Worm (Caenorhabditis elegans) whole organism, L4 larva: ENCODE measurements around the gene nuo-4.

Experiments used
- F10B5.3 ChIP-seq: sonication (generic microtip); optimal IDR thresholded peaks from 2 replicates; lab custom pipeline; 2016; ENCODE audit warnings: mild to moderate bottlenecking, missing genetic modification characterization, missing compliant biosample characterization
- R02D3.7 ChIP-seq: fragments of 150-350 bp; sonication (generic microtip); optimal IDR thresholded peaks from 3 replicates; lab custom pipeline; 2014; ENCODE audit warnings: missing biosample characterization, missing genetic modification characterization
- T20F7.1 ChIP-seq: fragments of 200-800 bp; sonication (Bioruptor generic); optimal IDR thresholded peaks from 2 replicates; lab custom pipeline; 2018; ENCODE audit warnings: mild to moderate bottlenecking, missing genetic modification characterization, missing compliant biosample characterization
- T26A8.4 ChIP-seq: fragments of 200-800 bp; sonication (Bioruptor generic); IDR thresholded peaks from 2 replicates; pipeline ENCODE4 v1.3.6; 2022; ENCODE audit warnings: missing genetic modification characterization, missing compliant biosample characterization
- Y75B8A.6 ChIP-seq: fragments of 200-800 bp; sonication (Bioruptor generic); IDR thresholded peaks from 2 replicates; pipeline ENCODE4 v1.3.6; 2022; ENCODE audit warnings: missing genetic modification reagents, missing genetic modification characterization, missing compliant biosample characterization
- ZK337.2 ChIP-seq: fragments of 200-800 bp; sonication (Bioruptor generic); IDR thresholded peaks from 2 replicates; pipeline ENCODE4 v1.3.6; 2022; ENCODE audit warnings: missing genetic modification reagents, missing genetic modification characterization, missing compliant biosample characterization
- aha-1 ChIP-seq: fragments of 150-350 bp; peaks from one replicate; lab custom pipeline; 2014; ENCODE audit warnings: missing biosample characterization, missing genetic modification characterization
- aly-2 ChIP-seq: sonication (generic microtip); optimal IDR thresholded peaks from 2 replicates; lab custom pipeline; 2018; ENCODE audit warnings: missing biosample characterization, missing genetic modification characterization
- ama-1 ChIP-seq: fragments of 150-350 bp; optimal IDR thresholded peaks from 2 replicates; lab custom pipeline; 2014; ENCODE audit warnings: inconsistent platforms, mixed read lengths
- attf-4 ChIP-seq: sonication (generic microtip); optimal IDR thresholded peaks from 3 replicates; lab custom pipeline; 2017; ENCODE audit warnings: missing biosample characterization, missing genetic modification characterization
- ceh-20 ChIP-seq: fragments of 200-800 bp; sonication (Bioruptor generic); IDR thresholded peaks from 2 replicates; pipeline ENCODE4 v1.3.6; 2022; ENCODE audit warnings: missing genetic modification reagents, missing genetic modification characterization, missing compliant biosample characterization
- ceh-44 ChIP-seq: fragments of 200-800 bp; sonication (Bioruptor generic); IDR thresholded peaks from 2 replicates; pipeline ENCODE4 v1.3.6; 2022; ENCODE audit warnings: missing genetic modification reagents, missing genetic modification characterization, missing compliant biosample characterization
- cey-2 ChIP-seq: sonication (generic microtip); optimal IDR thresholded peaks from 3 replicates; lab custom pipeline; 2017; ENCODE audit warnings: missing genetic modification characterization, mild to moderate bottlenecking, missing compliant biosample characterization, antibody characterized with exemption, borderline replicate concordance; ENCODE audit not compliant: insufficient read depth
- ctbp-1 ChIP-seq: fragments of 200-800 bp; sonication (Bioruptor generic); IDR thresholded peaks from 2 replicates; pipeline ENCODE4 v1.3.6; 2022; ENCODE audit warnings: missing genetic modification reagents, missing genetic modification characterization, missing compliant biosample characterization
- daf-16 ChIP-seq, 3 experiments: sonication (generic microtip); optimal IDR thresholded peaks; 2 replicates each; lab custom pipeline; 2016 to 2017; ENCODE audit warnings: missing genetic modification characterization in 3 of 3, missing genetic modification reagents in 3 of 3, mild to moderate bottlenecking in 2 of 3, missing compliant biosample characterization in 2 of 3, missing biosample characterization in 1 of 3, moderate library complexity in 1 of 3
- dmd-6 ChIP-seq: fragments of 200-800 bp; sonication (Bioruptor generic); IDR thresholded peaks from 2 replicates; pipeline ENCODE4 v1.3.6; 2022; ENCODE audit warnings: missing genetic modification reagents, missing genetic modification characterization, missing compliant biosample characterization
- dmd-9 ChIP-seq: fragments of 200-800 bp; sonication (Bioruptor generic); IDR thresholded peaks from 2 replicates; pipeline ENCODE4 v1.3.6; 2022; ENCODE audit warnings: missing genetic modification reagents, missing genetic modification characterization, missing compliant biosample characterization
- egl-43 ChIP-seq: fragments of 200-800 bp; sonication (Bioruptor generic); IDR thresholded peaks from 2 replicates; pipeline ENCODE4 v1.3.6; 2022; ENCODE audit warnings: missing genetic modification reagents, missing genetic modification characterization, missing compliant biosample characterization
- fkh-10 ChIP-seq: fragments of 150-350 bp; optimal IDR thresholded peaks from 2 replicates; lab custom pipeline; 2014; ENCODE audit warnings: missing biosample characterization, missing genetic modification reagents, missing genetic modification characterization
- hif-1 ChIP-seq, 2 experiments: sonication (generic microtip); optimal IDR thresholded peaks; 2 replicates each; lab custom pipeline; 2016 to 2017; ENCODE audit warnings: missing compliant biosample characterization in 2 of 2, missing genetic modification characterization in 2 of 2, missing genetic modification reagents in 2 of 2, missing genotype in 2 of 2, mild to moderate bottlenecking in 1 of 2
- hlh-11 ChIP-seq: fragments of 200-800 bp; sonication (Bioruptor generic); optimal IDR thresholded peaks from 2 replicates; lab custom pipeline; 2018; ENCODE audit warnings: mild to moderate bottlenecking, missing genetic modification characterization, missing compliant biosample characterization
- hlh-30 ChIP-seq: sonication (generic microtip); optimal IDR thresholded peaks from 2 replicates; lab custom pipeline; 2017; ENCODE audit warnings: antibody characterized with exemption, mild to moderate bottlenecking, missing genetic modification characterization, missing compliant biosample characterization; ENCODE audit not compliant: insufficient read depth
- jun-1 ChIP-seq: fragments of 150-350 bp; optimal IDR thresholded peaks from 2 replicates; lab custom pipeline; 2014; ENCODE audit warnings: missing biosample characterization, missing genetic modification reagents, missing genetic modification characterization
- lin-13 ChIP-seq: fragments of 150-350 bp; optimal IDR thresholded peaks from 2 replicates; lab custom pipeline; 2014; ENCODE audit warnings: missing biosample characterization, missing genetic modification reagents, missing genetic modification characterization
- lin-29 ChIP-seq: fragments of 200-800 bp; sonication (Bioruptor generic); IDR thresholded peaks from 2 replicates; pipeline ENCODE4 v1.3.6; 2022; ENCODE audit warnings: missing genetic modification reagents, missing genetic modification characterization, missing compliant biosample characterization
- lin-39 ChIP-seq: fragments of 150-350 bp; optimal IDR thresholded peaks from 2 replicates; lab custom pipeline; 2014; ENCODE audit warnings: missing biosample characterization, missing genetic modification reagents, missing genetic modification characterization
- lir-3 ChIP-seq: sonication (generic microtip); optimal IDR thresholded peaks from 2 replicates; lab custom pipeline; 2016; ENCODE audit warnings: mild to moderate bottlenecking, missing genetic modification characterization, missing compliant biosample characterization
- madf-5 ChIP-seq, 2 experiments: fragments of 200-800 bp; sonication (Bioruptor generic); IDR thresholded peaks; 2 replicates each; pipeline ENCODE4 v1.3.6; 2022; ENCODE audit warnings: missing compliant biosample characterization in 2 of 2, missing genetic modification characterization in 2 of 2
- mdt-29 ChIP-seq: fragments of 200-800 bp; sonication (Bioruptor generic); IDR thresholded peaks from 2 replicates; pipeline ENCODE4 v1.3.6; 2022; ENCODE audit warnings: missing genetic modification reagents, missing genetic modification characterization, missing compliant biosample characterization
- mxl-2 ChIP-seq: fragments of 200-800 bp; sonication (Bioruptor generic); conservative IDR thresholded peaks from 2 replicates; pipeline ENCODE4 v1.3.6; 2022; ENCODE audit warnings: missing genetic modification reagents, missing genetic modification characterization, missing compliant biosample characterization
- nhr-10 ChIP-seq: fragments of 150-350 bp; optimal IDR thresholded peaks from 2 replicates; lab custom pipeline; 2014; ENCODE audit warnings: missing biosample characterization, missing genetic modification characterization
- nhr-102 ChIP-seq: sonication (generic microtip); optimal IDR thresholded peaks from 2 replicates; lab custom pipeline; 2016; ENCODE audit warnings: mild to moderate bottlenecking, missing genetic modification characterization, moderate library complexity, missing compliant biosample characterization
- nhr-11 ChIP-seq: fragments of 150-350 bp; optimal IDR thresholded peaks from 2 replicates; lab custom pipeline; 2014; ENCODE audit warnings: missing biosample characterization, missing genetic modification characterization
- nhr-111 ChIP-seq: fragments of 200-800 bp; sonication (Bioruptor generic); optimal IDR thresholded peaks from 2 replicates; lab custom pipeline; 2018; ENCODE audit warnings: mild to moderate bottlenecking, missing genetic modification characterization, missing compliant biosample characterization
- nhr-41 ChIP-seq: fragments of 200-800 bp; sonication (Bioruptor generic); IDR thresholded peaks from 2 replicates; pipeline ENCODE4 v1.3.6; 2022; ENCODE audit warnings: missing genetic modification reagents, missing genetic modification characterization, missing compliant biosample characterization
- nhr-42 ChIP-seq: fragments of 200-800 bp; sonication (Bioruptor generic); IDR thresholded peaks from 2 replicates; pipeline ENCODE4 v1.3.6; 2022; ENCODE audit warnings: missing genetic modification characterization, missing compliant biosample characterization
- nhr-48 ChIP-seq: sonication (generic microtip); optimal IDR thresholded peaks from 2 replicates; lab custom pipeline; 2016; ENCODE audit warnings: mild to moderate bottlenecking, missing genetic modification characterization, missing compliant biosample characterization
- nhr-6 ChIP-seq: fragments of 150-350 bp; optimal IDR thresholded peaks from 2 replicates; lab custom pipeline; 2014; ENCODE audit warnings: missing biosample characterization, missing genetic modification characterization
- nhr-77 ChIP-seq: fragments of 150-350 bp; optimal IDR thresholded peaks from 2 replicates; lab custom pipeline; 2014; ENCODE audit warnings: missing biosample characterization, missing genetic modification characterization
- rbr-2 ChIP-seq: sonication (generic microtip); optimal IDR thresholded peaks from 2 replicates; lab custom pipeline; 2016; ENCODE audit warnings: missing genotype, missing genetic modification characterization, missing compliant biosample characterization
- saeg-2 ChIP-seq: fragments of 200-800 bp; sonication (Bioruptor generic); IDR thresholded peaks from 2 replicates; pipeline ENCODE4 v1.3.6; 2022; ENCODE audit warnings: missing genetic modification reagents, missing genetic modification characterization, missing compliant biosample characterization
- spr-1 ChIP-seq: sonication (generic microtip); optimal IDR thresholded peaks from 2 replicates; lab custom pipeline; 2016; ENCODE audit warnings: mild to moderate bottlenecking, missing genetic modification characterization, missing compliant biosample characterization
- spr-3 ChIP-seq: fragments of 200-800 bp; sonication (Bioruptor generic); optimal IDR thresholded peaks from 2 replicates; lab custom pipeline; 2018; ENCODE audit warnings: mild to moderate bottlenecking, missing genetic modification characterization, missing compliant biosample characterization
- tag-97 ChIP-seq: fragments of 200-800 bp; sonication (Bioruptor generic); IDR thresholded peaks from 2 replicates; pipeline ENCODE4 v1.3.6; 2022; ENCODE audit warnings: missing genetic modification characterization, missing compliant biosample characterization
- unc-130 ChIP-seq: sonication (generic microtip); optimal IDR thresholded peaks from 2 replicates; lab custom pipeline; 2016; ENCODE audit warnings: missing genetic modification reagents, missing genetic modification characterization, missing compliant biosample characterization
- unc-39 ChIP-seq: sonication (generic microtip); optimal IDR thresholded peaks from 2 replicates; lab custom pipeline; 2017; ENCODE audit warnings: missing biosample characterization, missing genetic modification characterization
- zfp-2 ChIP-seq: sonication (generic microtip); optimal IDR thresholded peaks from 2 replicates; lab custom pipeline; 2016; ENCODE audit warnings: mild to moderate bottlenecking, missing genetic modification characterization, missing compliant biosample characterization
- zfp-3 ChIP-seq: fragments of 200-800 bp; sonication (Bioruptor generic); conservative IDR thresholded peaks from 2 replicates; pipeline ENCODE4 v1.3.6; 2022; ENCODE audit warnings: missing genetic modification reagents, missing genetic modification characterization, missing compliant biosample characterization
- ztf-7 ChIP-seq: fragments of 150-350 bp; optimal IDR thresholded peaks from 2 replicates; lab custom pipeline; 2014; ENCODE audit warnings: missing biosample characterization, missing genetic modification characterization

nuo-4 gene

DNA sequence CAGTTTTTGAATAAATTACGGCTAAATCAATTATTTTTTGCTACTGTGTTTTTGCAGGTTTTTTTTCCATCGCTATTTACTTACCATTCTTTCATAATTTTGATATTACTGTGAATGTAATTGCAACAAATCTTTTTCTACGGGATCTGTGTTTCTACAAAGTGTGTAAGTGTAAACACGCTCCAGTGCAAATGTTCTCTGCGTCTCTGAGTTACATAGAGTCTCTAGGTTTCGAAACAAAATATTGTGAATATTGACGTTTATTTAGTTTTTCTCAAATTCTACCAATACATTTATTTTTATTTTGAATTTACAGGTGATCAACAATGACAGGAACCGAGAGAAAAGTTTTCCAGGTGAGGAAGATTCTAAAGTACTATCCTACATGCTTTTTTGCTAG lies 25.4 kb upstream of the nuo-4 start, which contains the start of gene yju-2 (continued):
- TF ChIP-seq hif-1 (tag; optimal IDR thresholded peaks at IDR 0.05; lab: Kevin White, UChicago) (peak in 1 of 2 experiments; percentile 47), nhr-10 (tag; lab: Kevin White, UChicago) (no peak), tag-97 (no peak), daf-16 (GFP tag; optimal IDR thresholded peaks at IDR 0.05; lab: Kevin White, UChicago) (no peak), daf-16 (tag; optimal IDR thresholded peaks at IDR 0.05; lab: Kevin White, UChicago) (peak; percentile 66), T20F7.1 (GFP tag; lab: Kevin White, UChicago) (peak; percentile 62), ztf-7 (tag; lab: Kevin White, UChicago) (peak; percentile 18), nhr-6 (tag; lab: Kevin White, UChicago) (peak; percentile 60), spr-1 (no peak)
- TF ChIP-seq, all 104 proteins: peak for 22

DNA sequence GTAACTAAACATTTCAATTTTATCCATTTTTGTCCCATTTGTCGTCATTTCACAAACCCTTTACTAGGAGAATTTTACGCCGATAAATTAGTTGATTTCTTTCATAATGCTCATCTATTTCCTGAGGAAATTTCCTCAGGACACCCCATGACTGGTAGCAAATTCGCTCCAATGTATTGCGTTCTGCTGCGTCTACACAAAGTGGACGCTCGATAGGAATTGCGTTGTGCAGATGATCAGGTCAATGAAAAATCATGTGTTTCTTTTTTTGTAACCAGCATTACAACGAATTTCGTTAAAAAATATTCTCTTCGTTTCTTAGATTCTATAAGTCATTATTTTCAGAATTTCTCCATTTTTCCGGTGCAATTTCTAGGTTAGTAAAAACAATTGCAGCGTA lies 23.2 kb upstream of the nuo-4 start, which contains the start of gene epg-4:
Gene epg-4 (plus strand): TSS at position 346 of the 400 bp plus-strand sequence.
- TF ChIP-seq Y75B8A.6 (GFP tag; lab: Robert Waterston, UW), result no peak
- TF ChIP-seq hif-1 (tag; optimal IDR thresholded peaks at IDR 0.05; lab: Kevin White, UChicago), result peak in 1 of 2 experiments; percentile 52
- peak; percentile 65 for TF ChIP-seq hlh-11
- TF ChIP-seq ctbp-1 (GFP tag; lab: Robert Waterston, UW), result peak; percentile 37; the same call in 1 of the 2 replicates
- no peak for TF ChIP-seq nhr-11 (tag; lab: Kevin White, UChicago)
- TF ChIP-seq jun-1 (tag; lab: Kevin White, UChicago), result no peak
- TF ChIP-seq ceh-20 (GFP tag; lab: Robert Waterston, UW), result no peak
- no peak for TF ChIP-seq lin-39 (tag; lab: Kevin White, UChicago)
- no peak for TF ChIP-seq T26A8.4 (GFP tag; lab: Robert Waterston, UW)
- no peak for TF ChIP-seq aha-1
- 0 out of 2 replicates have a peak, but pooled peaks have one; percentile 47 for TF ChIP-seq zfp-3 (GFP tag; lab: Robert Waterston, UW)
- TF ChIP-seq T20F7.1 (GFP tag; lab: Kevin White, UChicago), result peak; percentile 61
- TF ChIP-seq unc-39 (tag; lab: Kevin White, UChicago), result no peak
- no peak for TF ChIP-seq ceh-44 (GFP tag; lab: Robert Waterston, UW)
- TF ChIP-seq rbr-2 (tag; lab: Kevin White, UChicago), result no peak
- peak; percentile 96 for TF ChIP-seq hlh-30 (tag; lab: Kevin White, UChicago)
- TF ChIP-seq egl-43 (GFP tag; lab: Robert Waterston, UW), result no peak
- no peak for TF ChIP-seq lir-3
- no peak for TF ChIP-seq saeg-2
- no peak for TF ChIP-seq ztf-7 (tag; lab: Kevin White, UChicago)
- TF ChIP-seq nhr-111 (GFP tag; lab: Kevin White, UChicago), result peak; percentile 14
- no peak for TF ChIP-seq unc-130
- no peak for TF ChIP-seq mdt-29 (GFP tag; lab: Robert Waterston, UW)
- no peak for TF ChIP-seq nhr-48 (tag; lab: Kevin White, UChicago)
- TF ChIP-seq fkh-10, result no peak
- no peak for TF ChIP-seq aly-2 (tag; lab: Kevin White, UChicago)
- TF ChIP-seq ZK337.2 (GFP tag; lab: Robert Waterston, UW), result no peak
- TF ChIP-seq nhr-102 (tag; lab: Kevin White, UChicago), result no peak
- no peak for TF ChIP-seq attf-4 (tag; lab: Kevin White, UChicago)
- no peak for TF ChIP-seq madf-5 (GFP tag; IDR thresholded peaks at IDR 0.05; lab: Robert Waterston, UW)
- peak; percentile 76 for TF ChIP-seq ama-1 (lab: Kevin White, UChicago)
- peak; percentile 80 for TF ChIP-seq nhr-77
- TF ChIP-seq dmd-9 (GFP tag; lab: Robert Waterston, UW), result no peak
- TF ChIP-seq nhr-41 (GFP tag; lab: Robert Waterston, UW), result no peak
- TF ChIP-seq spr-3 (GFP tag; lab: Kevin White, UChicago), result no peak
- no peak for TF ChIP-seq nhr-42 (GFP tag; lab: Robert Waterston, UW)
- TF ChIP-seq nhr-10 (tag; lab: Kevin White, UChicago), result no peak
- no peak for TF ChIP-seq mxl-2 (GFP tag; lab: Robert Waterston, UW)
- peak; percentile 33 for TF ChIP-seq zfp-2
- no peak for TF ChIP-seq F10B5.3 (tag; lab: Kevin White, UChicago)
- peak; percentile 33 for TF ChIP-seq lin-13 (GFP tag; lab: Kevin White, UChicago)
- no peak for TF ChIP-seq R02D3.7 (tag; lab: Kevin White, UChicago)
- TF ChIP-seq cey-2 (tag; lab: Kevin White, UChicago), result no peak
- TF ChIP-seq lin-29, result no peak
- TF ChIP-seq dmd-6 (GFP tag; lab: Robert Waterston, UW), result no peak
